Fruit fly (Drosophila melanogaster) whole organism, embryonic: ENCODE results near the gene Cnot4.

Source experiments
- Abd-B ChIP-seq: fragments of 200-800 bp; sonication (Bioruptor generic); optimal IDR thresholded peaks from 2 replicates; lab custom pipeline; 2018; ENCODE audit warnings: missing biosample characterization, mild to moderate bottlenecking, missing genetic modification characterization, moderate library complexity
- B-H1 ChIP-seq: fragments of 200-800 bp; sonication (Bioruptor generic); IDR thresholded peaks from 3 replicates; pipeline ENCODE4 v1.3.6; 2022; ENCODE audit warnings: missing biosample characterization, missing genetic modification characterization
- Bdp1 ChIP-seq: fragments of 200-800 bp; sonication (Bioruptor generic); optimal IDR thresholded peaks from 3 replicates; lab custom pipeline; 2016; ENCODE audit warnings: missing biosample characterization, missing genetic modification characterization
- Bgb ChIP-seq: fragments of 200-800 bp; sonication (Bioruptor generic); IDR thresholded peaks from 2 replicates; pipeline ENCODE4 v1.3.6; 2022; ENCODE audit warnings: missing biosample characterization, missing genetic modification characterization; ENCODE audit not compliant: partially characterized antibody
- CG10209 ChIP-seq: fragments of 200-800 bp; sonication (Bioruptor generic); optimal IDR thresholded peaks from 3 replicates; lab custom pipeline; 2017; ENCODE audit warnings: missing biosample characterization, mild to moderate bottlenecking, missing genetic modification characterization, missing genetic modification reagents
- CG10543 ChIP-seq: fragments of 200-800 bp; sonication (Bioruptor generic); optimal IDR thresholded peaks from 3 replicates; lab custom pipeline; 2017; ENCODE audit warnings: missing biosample characterization, mild to moderate bottlenecking, missing genetic modification characterization, moderate library complexity
- CG14667 ChIP-seq: fragments of 200-800 bp; sonication (Bioruptor generic); IDR thresholded peaks from 2 replicates; pipeline ENCODE4 v1.3.6; 2022; ENCODE audit warnings: missing biosample characterization, missing genetic modification characterization
- CG15269 ChIP-seq: fragments of 200-800 bp; sonication (Bioruptor generic); optimal IDR thresholded peaks from 2 replicates; lab custom pipeline; 2018; ENCODE audit warnings: missing biosample characterization, mild to moderate bottlenecking, missing genetic modification characterization, moderate library complexity
- CG17612 ChIP-seq: fragments of 200-800 bp; sonication (Bioruptor generic); IDR thresholded peaks from 2 replicates; pipeline ENCODE4 v1.3.6; 2022; ENCODE audit warnings: missing biosample characterization, missing genetic modification characterization
- CG1832 ChIP-seq: fragments of 200-800 bp; sonication (Bioruptor generic); optimal IDR thresholded peaks from 2 replicates; lab custom pipeline; 2017; ENCODE audit warnings: missing biosample characterization, mild to moderate bottlenecking, missing genetic modification characterization, inconsistent platforms
- CG31224 ChIP-seq: fragments of 200-800 bp; sonication (Bioruptor generic); IDR thresholded peaks from 2 replicates; pipeline ENCODE4 v1.3.6; 2022; ENCODE audit warnings: missing biosample characterization, missing genetic modification characterization
- CG32767 ChIP-seq: fragments of 200-800 bp; sonication (Bioruptor generic); IDR thresholded peaks from 2 replicates; pipeline ENCODE4 v1.3.6; 2022; ENCODE audit warnings: missing biosample characterization, missing genetic modification characterization
- CG34376 ChIP-seq: fragments of 200-800 bp; sonication (Bioruptor generic); optimal IDR thresholded peaks from 2 replicates; lab custom pipeline; 2018; ENCODE audit warnings: missing biosample characterization, mild to moderate bottlenecking, missing genetic modification characterization
- CG6791 ChIP-seq: fragments of 200-800 bp; sonication (Bioruptor generic); IDR thresholded peaks from 3 replicates; pipeline ENCODE4 v1.3.6; 2022; ENCODE audit warnings: missing biosample characterization, missing genetic modification characterization; ENCODE audit not compliant: partially characterized antibody
- CTCF ChIP-seq: fragments of 200-800 bp; sonication (Bioruptor generic); optimal IDR thresholded peaks from 2 replicates; lab custom pipeline; 2017; ENCODE audit warnings: missing biosample characterization, mild to moderate bottlenecking, missing genetic modification characterization, moderate library complexity
- CkIIα-i1 ChIP-seq: fragments of 200-800 bp; sonication (Bioruptor generic); IDR thresholded peaks from 2 replicates; pipeline ENCODE4 v1.3.6; 2022; ENCODE audit warnings: missing biosample characterization, missing genetic modification characterization
- CrebB ChIP-seq: fragments of 200-800 bp; sonication (Bioruptor generic); optimal IDR thresholded peaks from 3 replicates; lab custom pipeline; 2018; ENCODE audit warnings: missing biosample characterization, mild to moderate bottlenecking, missing genetic modification characterization
- Ets97D ChIP-seq: fragments of 200-800 bp; sonication (Bioruptor generic); optimal IDR thresholded peaks from 3 replicates; lab custom pipeline; 2016; ENCODE audit warnings: missing biosample characterization, missing genetic modification characterization
- HHEX ChIP-seq: fragments of 200-800 bp; sonication (Bioruptor generic); optimal IDR thresholded peaks from 3 replicates; lab custom pipeline; 2017; ENCODE audit warnings: missing biosample characterization, mild to moderate bottlenecking, missing genetic modification characterization, missing genetic modification reagents
- Nf-YB ChIP-seq: fragments of 200-800 bp; sonication (Bioruptor generic); optimal IDR thresholded peaks from 3 replicates; lab custom pipeline; 2019; ENCODE audit warnings: missing biosample characterization, mild to moderate bottlenecking, missing genetic modification characterization, moderate library complexity
- Opbp ChIP-seq: fragments of 200-800 bp; sonication (Bioruptor generic); IDR thresholded peaks from 3 replicates; pipeline ENCODE4 v1.3.6; 2022; ENCODE audit warnings: missing biosample characterization, missing genetic modification characterization; ENCODE audit not compliant: partially characterized antibody
- Poxn ChIP-seq: fragments of 200-800 bp; sonication (Bioruptor generic); IDR thresholded peaks from 2 replicates; pipeline ENCODE4 v1.3.6; 2022; ENCODE audit warnings: missing biosample characterization, missing genetic modification characterization
- Vsx1 ChIP-seq: fragments of 200-800 bp; sonication (Bioruptor generic); optimal IDR thresholded peaks from 2 replicates; lab custom pipeline; 2017; ENCODE audit warnings: missing biosample characterization, mild to moderate bottlenecking, missing genetic modification characterization, missing genetic modification reagents
- ab ChIP-seq: fragments of 200-800 bp; sonication (Bioruptor generic); optimal IDR thresholded peaks from 2 replicates; lab custom pipeline; 2016; ENCODE audit warnings: missing biosample characterization, missing genetic modification characterization
- amos ChIP-seq: fragments of 200-800 bp; sonication (Bioruptor generic); IDR thresholded peaks from 2 replicates; pipeline ENCODE4 v1.3.6; 2022; ENCODE audit warnings: missing biosample characterization, missing genetic modification characterization; ENCODE audit not compliant: partially characterized antibody
- ara ChIP-seq: fragments of 200-800 bp; sonication (Bioruptor generic); IDR thresholded peaks from 2 replicates; pipeline ENCODE4 v1.3.6; 2022; ENCODE audit warnings: missing biosample characterization, missing genetic modification characterization
- caup ChIP-seq: fragments of 200-800 bp; sonication (Bioruptor generic); optimal IDR thresholded peaks from 3 replicates; lab custom pipeline; 2017; ENCODE audit warnings: missing biosample characterization, mild to moderate bottlenecking, missing genetic modification characterization, moderate library complexity; ENCODE audit not compliant: severe bottlenecking
- chinmo ChIP-seq: fragments of 200-800 bp; sonication (Bioruptor generic); IDR thresholded peaks from 4 replicates; pipeline ENCODE4 v1.3.6; 2022; ENCODE audit warnings: missing biosample characterization, missing genetic modification characterization; ENCODE audit not compliant: partially characterized antibody
- chm ChIP-seq: fragments of 200-800 bp; sonication (Bioruptor generic); IDR thresholded peaks from 2 replicates; pipeline ENCODE4 v1.3.6; 2022; ENCODE audit warnings: missing biosample characterization, missing genetic modification characterization
- eve ChIP-seq, 2 experiments: fragments of >200 bp; optimal IDR thresholded peaks; 2 replicates each; lab custom pipeline; 2017; ENCODE audit warnings: missing biosample characterization in 2 of 2, missing genetic modification characterization in 2 of 2
- exex ChIP-seq: fragments of 200-800 bp; sonication (Bioruptor generic); optimal IDR thresholded peaks from 4 replicates; lab custom pipeline; 2018; ENCODE audit warnings: missing biosample characterization, mild to moderate bottlenecking, missing genetic modification characterization, moderate library complexity
- gcm ChIP-seq: fragments of 200-800 bp; sonication (Bioruptor generic); optimal IDR thresholded peaks from 2 replicates; lab custom pipeline; 2019; ENCODE audit warnings: missing biosample characterization, mild to moderate bottlenecking, missing genetic modification characterization, moderate library complexity
- gem ChIP-seq: fragments of 200-800 bp; sonication (Bioruptor generic); optimal IDR thresholded peaks from 2 replicates; lab custom pipeline; 2019; ENCODE audit warnings: missing biosample characterization, mild to moderate bottlenecking, missing genetic modification characterization, moderate library complexity
- grn ChIP-seq: fragments of 200-800 bp; sonication (Bioruptor generic); optimal IDR thresholded peaks from 3 replicates; lab custom pipeline; 2017; ENCODE audit warnings: missing biosample characterization, missing genetic modification characterization
- gt ChIP-seq: fragments of 200-800 bp; sonication (Bioruptor generic); IDR thresholded peaks from 2 replicates; pipeline ENCODE4 v1.3.6; 2022; ENCODE audit warnings: missing biosample characterization, missing genetic modification characterization
- ind ChIP-seq: fragments of 200-800 bp; sonication (Bioruptor generic); optimal IDR thresholded peaks from 3 replicates; lab custom pipeline; 2016; ENCODE audit warnings: missing biosample characterization, missing genetic modification characterization
- otp ChIP-seq: fragments of 200-800 bp; sonication (Bioruptor generic); IDR thresholded peaks from 3 replicates; pipeline ENCODE4, ENCODE4 v1.3.6; 2022; ENCODE audit warnings: missing biosample characterization, missing genetic modification characterization
- pb ChIP-seq: fragments of 200-800 bp; sonication (Bioruptor generic); optimal IDR thresholded peaks from 3 replicates; lab custom pipeline; 2016; ENCODE audit warnings: missing biosample characterization, missing genetic modification characterization
- pfk ChIP-seq: fragments of 200-800 bp; sonication (Bioruptor generic); optimal IDR thresholded peaks from 2 replicates; lab custom pipeline; 2018; ENCODE audit warnings: missing biosample characterization, mild to moderate bottlenecking, missing genetic modification characterization, moderate library complexity
- sd ChIP-seq: fragments of 200-800 bp; sonication (Bioruptor generic); optimal IDR thresholded peaks from 3 replicates; lab custom pipeline; 2018; ENCODE audit warnings: missing biosample characterization, mild to moderate bottlenecking, missing genetic modification characterization, moderate library complexity
- sug ChIP-seq: fragments of 200-800 bp; optimal IDR thresholded peaks from 2 replicates; lab custom pipeline; 2019; ENCODE audit warnings: missing biosample characterization, mild to moderate bottlenecking, missing genetic modification characterization, moderate library complexity
- tup ChIP-seq: fragments of 200-800 bp; sonication (Bioruptor generic); optimal IDR thresholded peaks from 2 replicates; lab custom pipeline; 2016; ENCODE audit warnings: missing biosample characterization, mild to moderate bottlenecking, missing genetic modification characterization, moderate library complexity

Gene Cnot4

dm6 chr2L:10387869-10388726, 8.4 kb upstream of the Cnot4 start, which contains the start of gene da (continued):
- TF ChIP-seq Poxn (GFP tag; lab: Robert Waterston, UW) (no peak), CG32767 (GFP tag; lab: Robert Waterston, UW) (peak; percentile 30; the same call in 1 of the 2 replicates), Vsx1 (GFP tag; lab: Kevin White, UChicago) (no peak), gcm (GFP tag; lab: Kevin White, UChicago) (no peak), B-H1 (GFP tag; lab: Robert Waterston, UW) (peak; percentile 15; the same call in 1 of the 3 replicates), CG1832 (no peak), Ets97D (GFP tag; lab: Kevin White, UChicago) (peak; percentile 95)

dm6 chr2L:10393467-10393866, 3.0 kb upstream of the Cnot4 start:
- TF ChIP-seq CG34376 (peak; percentile 50), sd (peak; percentile 85), tup (GFP tag; lab: Kevin White, UChicago) (no peak), B-H1 (GFP tag; lab: Robert Waterston, UW) (no peak), Poxn (GFP tag; lab: Robert Waterston, UW) (no peak), sug (tag; lab: Kevin White, UChicago) (peak; percentile 99), exex (tag; lab: Kevin White, UChicago) (peak; percentile 96), ind (no peak), pfk (no peak), amos (peak; percentile 48; the same call in 1 of the 2 replicates), grn (GFP tag; lab: Kevin White, UChicago) (peak; percentile 69), Bgb (GFP tag; lab: Robert Waterston, UW) (peak; percentile 60), CTCF (GFP tag; lab: Kevin White, UChicago) (peak; percentile 4)

- TF ChIP-seq chm (no peak), eve (GFP tag; optimal IDR thresholded peaks at IDR 0.05; lab: Kevin White, UChicago) (peak in 1 of 2 experiments; percentile 13)
Observed at dm6 chr2L:10395035-10395434, 1.5 kb upstream of the Cnot4 start.

- TF ChIP-seq chinmo = 0 out of 4 replicates have a peak, but pooled peaks have one; percentile 13
- no peak for TF ChIP-seq ab (GFP tag; lab: Kevin White, UChicago)
- no peak for TF ChIP-seq caup (GFP tag; lab: Kevin White, UChicago)
- TF ChIP-seq gem (tag; lab: Kevin White, UChicago) = no peak
- no peak for TF ChIP-seq Abd-B
- TF ChIP-seq CG14667 (GFP tag; lab: Robert Waterston, UW) = no peak
- no peak for TF ChIP-seq HHEX (GFP tag; lab: Kevin White, UChicago)
- no peak for TF ChIP-seq gt (GFP tag; lab: Robert Waterston, UW)
- no peak for TF ChIP-seq CG15269 (tag; lab: Kevin White, UChicago)
- TF ChIP-seq CG10543 (GFP tag; lab: Kevin White, UChicago) = no peak
- TF ChIP-seq CrebB (tag; lab: Kevin White, UChicago) = no peak
- no peak for TF ChIP-seq Bdp1 (GFP tag; lab: Kevin White, UChicago)
- TF ChIP-seq otp (GFP tag; lab: Robert Waterston, UW) = no peak
- TF ChIP-seq Nf-YB (GFP tag; lab: Kevin White, UChicago) = peak; percentile 6
- TF ChIP-seq Opbp (GFP tag; lab: Robert Waterston, UW) = 0 out of 3 replicates have a peak, but pooled peaks have one; percentile 27
- TF ChIP-seq CG17612 (GFP tag; lab: Robert Waterston, UW) = no peak
- TF ChIP-seq CG31224 (GFP tag; lab: Robert Waterston, UW) = no peak
- TF ChIP-seq ara (GFP tag; lab: Robert Waterston, UW) = no peak
- no peak for TF ChIP-seq CG10209 (GFP tag; lab: Kevin White, UChicago)
- TF ChIP-seq CG6791 (GFP tag; lab: Robert Waterston, UW) = no peak
- TF ChIP-seq pb (GFP tag; lab: Kevin White, UChicago) = no peak
- no peak for TF ChIP-seq CkIIα-i1 (GFP tag; lab: Robert Waterston, UW)
Observed at dm6 chr2L:10395642-10396487, 651 bp upstream of the Cnot4 start, which contains the start of gene Mdh1. Gene Mdh1 (minus strand): TSS chr2L:10396332.
